Worm (Caenorhabditis elegans) whole organism, midembryonic: ENCODE measurements around the gene abl-1.

Experiments
- T22C8.4 ChIP-seq: fragments of 200-800 bp; sonication (Bioruptor generic); IDR thresholded peaks from 2 replicates; pipeline ENCODE4 v1.3.6; 2022; ENCODE audit warnings: missing genetic modification characterization, missing compliant biosample characterization
- cog-1 ChIP-seq: sonication (generic microtip); optimal IDR thresholded peaks from 2 replicates; lab custom pipeline; 2016; ENCODE audit warnings: missing genetic modification characterization, missing compliant biosample characterization
- flt-1 ChIP-seq: fragments of 200-800 bp; sonication (Bioruptor generic); IDR thresholded peaks from 2 replicates; pipeline ENCODE4 v1.3.6; 2022; ENCODE audit warnings: missing genetic modification characterization, missing compliant biosample characterization
- klf-2 ChIP-seq: fragments of 200-800 bp; sonication (Bioruptor generic); conservative IDR thresholded peaks from 2 replicates; pipeline ENCODE4 v1.3.6; 2022; ENCODE audit warnings: missing genetic modification reagents, missing genetic modification characterization, missing compliant biosample characterization
- med-1 ChIP-seq: sonication (generic microtip); optimal IDR thresholded peaks from 2 replicates; lab custom pipeline; 2017; ENCODE audit warnings: missing genetic modification characterization, mild to moderate bottlenecking, missing compliant biosample characterization, antibody characterized with exemption, missing genetic modification reagents; ENCODE audit not compliant: insufficient read depth
- tab-1 ChIP-seq: fragments of 200-800 bp; sonication (Bioruptor generic); IDR thresholded peaks from 2 replicates; pipeline ENCODE4 v1.3.6; 2022; ENCODE audit warnings: missing genetic modification characterization, missing compliant biosample characterization
- ztf-23 ChIP-seq: fragments of 200-800 bp; sonication (Bioruptor generic); IDR thresholded peaks from 2 replicates; pipeline ENCODE4 v1.3.6; 2022; ENCODE audit warnings: missing genetic modification reagents, missing genetic modification characterization, missing compliant biosample characterization
- ztf-29 ChIP-seq: fragments of 200-800 bp; sonication (Bioruptor generic); IDR thresholded peaks from 2 replicates; pipeline ENCODE4 v1.3.6; 2022; ENCODE audit warnings: missing genetic modification reagents, missing genetic modification characterization, missing compliant biosample characterization

- TF ChIP-seq tab-1 (GFP tag; lab: Robert Waterston, UW) (no peak), med-1 (GFP tag; lab: Kevin White, UChicago) (no peak), cog-1 (tag; lab: Kevin White, UChicago) (no peak), ztf-23 (GFP tag; lab: Robert Waterston, UW) (no peak), flt-1 (GFP tag; lab: Robert Waterston, UW) (no peak), T22C8.4 (no peak), klf-2 (GFP tag; lab: Robert Waterston, UW) (no peak), ztf-29 (GFP tag; lab: Robert Waterston, UW) (no peak)
Measured at ce11 chrX:10635608-10636007, 11.6 kb upstream of the abl-1 start, which contains the start of gene daf-12.
